Worm (Caenorhabditis elegans): ENCODE results near the gene C06B3.7.

- TF ChIP-seq ets-7 (tag; optimal IDR thresholded peaks at IDR 0.05) (no peak), ama-1 (optimal IDR thresholded peaks at IDR 0.05) (no peak)
Observed at ce11 chrV:13866353-13866752, 43.1 kb upstream of the C06B3.7 start, which contains the start of gene nhr-175.

Measured in whole organism, early embryonic.